Worm (Caenorhabditis elegans): ENCODE measurements around the gene F41C3.7.

- TF ChIP-seq F49E8.2 (tag; optimal IDR thresholded peaks at IDR 0.05; ENCODE audit: insufficient read depth) (peak; percentile 49), xnd-1 (tag; optimal IDR thresholded peaks at IDR 0.05) (peak; percentile 60), lsl-1 (GFP tag; optimal IDR thresholded peaks at IDR 0.05) (peak; percentile 91), nhr-120 (GFP tag; IDR thresholded peaks at IDR 0.05) (no peak), efl-1 (GFP tag; optimal IDR thresholded peaks at IDR 0.05) (peak; percentile 76), F57A8.1 (GFP tag; optimal IDR thresholded peaks at IDR 0.05) (no peak), bed-2 (GFP tag; IDR thresholded peaks at IDR 0.05) (no peak), sea-2 (GFP tag; IDR thresholded peaks at IDR 0.05) (no peak)
Observed at ce11 chrII:4698266-4698771, 31.5 kb upstream of the F41C3.7 start, which contains the start of the genes rpn-5 and scc-1.

Data from whole organism, young adult.